Worm (Caenorhabditis elegans): ENCODE results near the gene mex-6.

- TF ChIP-seq nhr-28 (tag; optimal IDR thresholded peaks at IDR 0.05), result no peak
- TF ChIP-seq unc-39 (tag; optimal IDR thresholded peaks at IDR 0.05), result no peak
- no peak for TF ChIP-seq nhr-76 (tag; optimal IDR thresholded peaks at IDR 0.05)
- TF ChIP-seq snpc-4 (tag; optimal IDR thresholded peaks at IDR 0.05), result no peak
- TF ChIP-seq unc-62 (GFP tag; optimal IDR thresholded peaks at IDR 0.05), result no peak
- TF ChIP-seq blmp-1 (tag; optimal IDR thresholded peaks at IDR 0.05), result no peak
- no peak for TF ChIP-seq nhr-12 (tag; optimal IDR thresholded peaks at IDR 0.05)
- no peak for TF ChIP-seq hlh-1 (tag; optimal IDR thresholded peaks at IDR 0.05)
- TF ChIP-seq ceh-39 (tag; optimal IDR thresholded peaks at IDR 0.05), result no peak
- TF ChIP-seq tbx-8 (GFP tag; optimal IDR thresholded peaks at IDR 0.05), result no peak
- TF ChIP-seq nhr-237 (tag; optimal IDR thresholded peaks at IDR 0.05), result no peak
- no peak for TF ChIP-seq pha-4 (tag; optimal IDR thresholded peaks at IDR 0.05)
- TF ChIP-seq M03D4.4 (tag; optimal IDR thresholded peaks at IDR 0.05), result no peak
Measured at ce11 chrII:9542785-9543184, 18.8 kb downstream of the mex-6 start, which contains the start of gene sra-4.

Data from whole organism, mixed stage, embryonic.